Worm (Caenorhabditis elegans): ENCODE data around the gene cyl-1.

- TF ChIP-seq pqm-1 (tag; optimal IDR thresholded peaks at IDR 0.05) (no peak), snpc-4 (tag; optimal IDR thresholded peaks at IDR 0.05) (no peak), nhr-48 (tag; optimal IDR thresholded peaks at IDR 0.05) (no peak), nhr-76 (tag; optimal IDR thresholded peaks at IDR 0.05) (no peak), dpl-1 (GFP tag; optimal IDR thresholded peaks at IDR 0.05) (no peak), lsy-2 (tag; optimal IDR thresholded peaks at IDR 0.05) (no peak), dve-1 (tag; optimal IDR thresholded peaks at IDR 0.05; ENCODE audit: insufficient read depth) (no peak), daf-16 (GFP tag; optimal IDR thresholded peaks at IDR 0.05) (no peak), daf-16 (tag; optimal IDR thresholded peaks at IDR 0.05) (no peak), mxl-2 (GFP tag; conservative IDR thresholded peaks at IDR 0.05) (no peak), spr-1 (tag; optimal IDR thresholded peaks at IDR 0.05) (no peak), mdl-1 (tag; optimal IDR thresholded peaks at IDR 0.05) (no peak), Y48G9A.11 (GFP tag; IDR thresholded peaks at IDR 0.05) (no peak), ZK546.5 (tag; optimal IDR thresholded peaks at IDR 0.05) (no peak)
Observed at ce11 chrV:11953621-11954020, 39.9 kb downstream of the cyl-1 start.

All from whole organism, L4 larva.